Fruit fly (Drosophila melanogaster) whole organism, wandering third instar larva: ENCODE results near the gene GAA1.
A peak's percentile ranks its signal among the peaks of the same experiment; 100 is the strongest.

Experiments used
- Abd-B ChIP-seq: fragments of >200 bp; optimal IDR thresholded peaks from 2 replicates; lab custom pipeline; 2017; ENCODE audit warnings: missing biosample characterization, missing genetic modification characterization
- CG32264 ChIP-seq: fragments of 200-800 bp; sonication (Bioruptor generic); optimal IDR thresholded peaks from 2 replicates; lab custom pipeline; 2016; ENCODE audit warnings: missing biosample characterization, missing genetic modification characterization
- CG9705 ChIP-seq: fragments of 200-800 bp; sonication (Bioruptor generic); optimal IDR thresholded peaks from 2 replicates; lab custom pipeline; 2018; ENCODE audit warnings: missing biosample characterization, mild to moderate bottlenecking, missing genetic modification characterization
- CrebA ChIP-seq: fragments of 200-800 bp; sonication (Bioruptor generic); optimal IDR thresholded peaks from 2 replicates; lab custom pipeline; 2016; ENCODE audit warnings: missing biosample characterization, mild to moderate bottlenecking, missing genetic modification characterization, borderline replicate concordance
- Dfd ChIP-seq: fragments of >200 bp; optimal IDR thresholded peaks from 2 replicates; lab custom pipeline; 2017; ENCODE audit warnings: missing biosample characterization, missing genetic modification characterization
- Dif ChIP-seq: fragments of 200-275, 200-300 bp; sonication (Bioruptor generic); optimal IDR thresholded peaks from 2 replicates; lab custom pipeline; 2018; ENCODE audit warnings: missing biosample characterization, missing genetic modification characterization; ENCODE audit not compliant: partially characterized antibody
- GATAd ChIP-seq: sonication (Bioruptor generic); optimal IDR thresholded peaks from 2 replicates; lab custom pipeline; 2016; ENCODE audit warnings: missing biosample characterization, missing genetic modification characterization
- HLH106 ChIP-seq: fragments of 200-800 bp; optimal IDR thresholded peaks from 3 replicates; lab custom pipeline; 2019; ENCODE audit warnings: missing biosample characterization, mild to moderate bottlenecking, missing genetic modification characterization, moderate library complexity
- Hnf4 ChIP-seq: fragments of 200-800 bp; sonication (Bioruptor generic); optimal IDR thresholded peaks from 2 replicates; lab custom pipeline; 2016; ENCODE audit warnings: missing biosample characterization, mild to moderate bottlenecking, missing genetic modification characterization
- Hr78 ChIP-seq: fragments of >200 bp; optimal IDR thresholded peaks from 2 replicates; lab custom pipeline; 2017; ENCODE audit warnings: missing biosample characterization, missing genetic modification characterization
- Hr83 ChIP-seq: fragments of 200-300 bp; sonication (Bioruptor generic); optimal IDR thresholded peaks from 2 replicates; lab custom pipeline; 2016; ENCODE audit warnings: missing biosample characterization, mild to moderate bottlenecking, missing genetic modification characterization, moderate library complexity; ENCODE audit not compliant: poor library complexity, severe bottlenecking
- Jra ChIP-seq: sonication (Bioruptor generic); optimal IDR thresholded peaks from 2 replicates; lab custom pipeline; 2016; ENCODE audit warnings: missing biosample characterization, missing genetic modification characterization
- Mio ChIP-seq: sonication (Bioruptor generic); optimal IDR thresholded peaks from 2 replicates; lab custom pipeline; 2016; ENCODE audit warnings: missing biosample characterization, missing genetic modification characterization
- Myc ChIP-seq: fragments of >200 bp; optimal IDR thresholded peaks from 2 replicates; lab custom pipeline; 2017
- N ChIP-seq: fragments of >200 bp; optimal IDR thresholded peaks from 2 replicates; lab custom pipeline; 2018; ENCODE audit warnings: missing biosample characterization, missing external identifiers, missing genetic modification characterization
- OdsH ChIP-seq: fragments of 200-800 bp; sonication (Bioruptor generic); optimal IDR thresholded peaks from 2 replicates; lab custom pipeline; 2016; ENCODE audit warnings: missing biosample characterization, mild to moderate bottlenecking, missing genetic modification characterization
- Rel ChIP-seq, 2 experiments: fragments of 200-800 bp; sonication (Bioruptor generic) in 1 of 2; optimal IDR thresholded peaks; 2 replicates in 1 of 2; 3 replicates in 1 of 2; lab custom pipeline; 2016 to 2019; ENCODE audit warnings: mild to moderate bottlenecking in 2 of 2, missing biosample characterization in 2 of 2, missing genetic modification characterization in 2 of 2, moderate library complexity in 1 of 2
- Sp1 ChIP-seq: fragments of 200-800 bp; sonication (Bioruptor generic); optimal IDR thresholded peaks from 3 replicates; lab custom pipeline; 2019; ENCODE audit warnings: missing biosample characterization, mild to moderate bottlenecking, missing genetic modification characterization, moderate library complexity
- Vsx2 ChIP-seq: fragments of 200-300, 225-300 bp; sonication (Bioruptor generic); optimal IDR thresholded peaks from 2 replicates; lab custom pipeline; 2018; ENCODE audit warnings: missing biosample characterization, missing genetic modification characterization; ENCODE audit not compliant: partially characterized antibody
- br ChIP-seq: fragments of 200-800 bp; sonication (Bioruptor generic); optimal IDR thresholded peaks from 2 replicates; lab custom pipeline; 2016; ENCODE audit warnings: missing biosample characterization, missing genetic modification characterization
- brk ChIP-seq: fragments of 200-800 bp; sonication (Bioruptor generic); optimal IDR thresholded peaks from 2 replicates; lab custom pipeline; 2016; ENCODE audit warnings: missing biosample characterization, mild to moderate bottlenecking, missing genetic modification characterization
- dl ChIP-seq, 2 experiments: fragments of 175-275, 200-275 bp in 1 of 2; fragments of 200-275 bp in 1 of 2; sonication (Bioruptor generic); optimal IDR thresholded peaks; lab custom pipeline; 2018; ENCODE audit warnings: mild to moderate bottlenecking in 2 of 2, missing biosample characterization in 2 of 2, missing genetic modification characterization in 2 of 2, moderate library complexity in 2 of 2; ENCODE audit not compliant: partially characterized antibody in 2 of 2, insufficient read depth in 1 of 2
- dmrt93B ChIP-seq: fragments of 200-800 bp; sonication (Bioruptor generic); optimal IDR thresholded peaks from 2 replicates; lab custom pipeline; 2018; ENCODE audit warnings: missing biosample characterization, mild to moderate bottlenecking, missing genetic modification characterization
- dsf ChIP-seq: sonication (Bioruptor generic); optimal IDR thresholded peaks from 2 replicates; lab custom pipeline; 2016; ENCODE audit warnings: missing biosample characterization, missing genetic modification characterization, borderline replicate concordance
- ey ChIP-seq: fragments of 200-800 bp; sonication (Bioruptor generic); optimal IDR thresholded peaks from 2 replicates; lab custom pipeline; 2016; ENCODE audit warnings: missing biosample characterization, missing genetic modification characterization
- foxo ChIP-seq, 2 experiments: fragments of 200-800 bp; sonication (Bioruptor generic); optimal IDR thresholded peaks; 2 replicates in 1 of 2; 3 replicates in 1 of 2; lab custom pipeline; 2016 to 2017; ENCODE audit warnings: missing biosample characterization in 2 of 2, missing genetic modification characterization in 2 of 2
- fru ChIP-seq: fragments of 200-800 bp; sonication (Bioruptor generic); optimal IDR thresholded peaks from 3 replicates; lab custom pipeline; 2016; ENCODE audit warnings: missing biosample characterization, mild to moderate bottlenecking, missing genetic modification characterization
- h ChIP-seq: fragments of 200-800 bp; sonication (Bioruptor generic); optimal IDR thresholded peaks from 3 replicates; lab custom pipeline; 2016; ENCODE audit warnings: missing biosample characterization, mild to moderate bottlenecking, missing genetic modification characterization
- jim ChIP-seq: fragments of 175-275, 200-325 bp; sonication (Bioruptor generic); optimal IDR thresholded peaks from 2 replicates; lab custom pipeline; 2016; ENCODE audit warnings: missing biosample characterization, mild to moderate bottlenecking, missing genetic modification characterization
- lola ChIP-seq: fragments of >200 bp; optimal IDR thresholded peaks from 2 replicates; lab custom pipeline; 2017; ENCODE audit warnings: missing biosample characterization, missing genetic modification characterization
- pan ChIP-seq: fragments of >200 bp; optimal IDR thresholded peaks from 2 replicates; lab custom pipeline; 2017
- psq ChIP-seq: fragments of 200-800 bp; sonication (Bioruptor generic); optimal IDR thresholded peaks from 3 replicates; lab custom pipeline; 2017; ENCODE audit warnings: missing biosample characterization, mild to moderate bottlenecking, missing genetic modification characterization, moderate library complexity
- rgr ChIP-seq: fragments of 200-800 bp; sonication (Bioruptor generic); optimal IDR thresholded peaks from 3 replicates; lab custom pipeline; 2016; ENCODE audit warnings: missing biosample characterization, mild to moderate bottlenecking, missing genetic modification characterization
- sage ChIP-seq: fragments of 200-800 bp; sonication (Bioruptor generic); optimal IDR thresholded peaks from 2 replicates; lab custom pipeline; 2016; ENCODE audit warnings: missing biosample characterization, mild to moderate bottlenecking, missing genetic modification characterization
- sv ChIP-seq: fragments of 200-800 bp; sonication (Bioruptor generic); optimal IDR thresholded peaks from 3 replicates; lab custom pipeline; 2016; ENCODE audit warnings: missing biosample characterization, missing genetic modification characterization
- tai ChIP-seq: sonication (Bioruptor generic); optimal IDR thresholded peaks from 2 replicates; lab custom pipeline; 2016; ENCODE audit warnings: missing biosample characterization, missing genetic modification characterization
- usp ChIP-seq: fragments of >200 bp; optimal IDR thresholded peaks from 2 replicates; lab custom pipeline; 2017; ENCODE audit warnings: missing biosample characterization, missing genetic modification characterization
- woc ChIP-seq: sonication (Bioruptor generic); optimal IDR thresholded peaks from 2 replicates; lab custom pipeline; 2016; ENCODE audit warnings: missing biosample characterization, mild to moderate bottlenecking, missing genetic modification characterization

Gene GAA1

DNA sequence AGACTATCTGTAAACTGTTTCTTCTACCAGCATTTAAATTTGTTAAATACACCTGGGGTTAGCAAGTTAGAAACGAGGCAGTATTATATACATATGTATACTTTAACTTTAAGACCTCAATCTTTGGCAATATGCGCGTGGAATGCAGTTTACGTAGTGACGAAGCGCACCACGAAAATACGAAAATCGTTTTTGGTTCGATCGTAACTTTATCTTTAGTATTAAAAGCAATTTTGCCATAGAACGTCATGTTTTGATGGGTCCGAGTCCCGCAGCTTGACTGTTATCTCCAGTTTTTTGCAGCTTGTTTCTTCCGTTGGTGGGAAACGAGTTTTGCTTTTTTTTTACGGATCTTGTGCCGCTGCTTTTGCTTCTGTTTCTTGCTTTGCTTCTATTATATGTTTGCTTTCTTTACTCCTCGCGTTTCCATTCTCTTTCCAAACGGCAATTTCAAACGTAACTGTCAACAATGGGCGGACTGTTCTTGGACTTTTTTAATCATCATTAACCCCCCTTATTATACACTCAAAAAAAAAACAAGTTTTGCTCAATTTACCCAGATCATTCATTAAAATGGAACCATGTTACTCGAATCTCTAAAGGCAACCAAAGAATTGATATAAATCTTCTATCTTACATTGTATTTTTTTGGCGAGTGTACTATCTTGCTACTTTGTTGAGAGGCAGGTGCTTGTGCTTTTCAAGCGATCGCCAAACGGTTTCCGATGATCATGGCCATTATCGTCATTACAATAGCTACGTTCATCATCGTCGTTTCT lies 18.7 kb upstream of the GAA1 start:
- peak; percentile 85 for TF ChIP-seq h (GFP tag; lab: Kevin White, UChicago)
- peak; percentile 58 for TF ChIP-seq Hnf4 (GFP tag; lab: Kevin White, UChicago)
- no peak for TF ChIP-seq Dif (GFP tag; lab: Kevin White, UChicago)
- TF ChIP-seq N (GFP tag; lab: Kevin White, UChicago) = no peak
- peak; percentile 10 for TF ChIP-seq CG32264 (GFP tag; lab: Kevin White, UChicago)
- no peak for TF ChIP-seq Abd-B (GFP tag; lab: Kevin White, UChicago)
- TF ChIP-seq CG9705 = peak; percentile 3
- TF ChIP-seq brk (GFP tag; lab: Kevin White, UChicago) = peak; percentile 46
- peak; percentile 79 for TF ChIP-seq rgr (GFP tag; lab: Kevin White, UChicago)
- TF ChIP-seq psq (GFP tag; lab: Kevin White, UChicago) = peak; percentile 84
- TF ChIP-seq Hr83 (GFP tag; lab: Kevin White, UChicago) = no peak
- TF ChIP-seq fru (GFP tag; lab: Kevin White, UChicago) = peak; percentile 57
- TF ChIP-seq Rel (GFP tag; optimal IDR thresholded peaks at IDR 0.05; lab: Kevin White, UChicago) = no peak
- no peak for TF ChIP-seq Rel (tag; optimal IDR thresholded peaks at IDR 0.05; lab: Kevin White, UChicago)
- TF ChIP-seq CrebA (GFP tag; lab: Kevin White, UChicago) = peak; percentile 8
- peak; percentile 71 for TF ChIP-seq ey
- peak; percentile 59 for TF ChIP-seq woc (GFP tag; lab: Kevin White, UChicago)
- peak; percentile 63 to 71 for TF ChIP-seq foxo (GFP tag; optimal IDR thresholded peaks at IDR 0.05; lab: Kevin White, UChicago)
- TF ChIP-seq br (GFP tag; lab: Kevin White, UChicago) = peak; percentile 67
- peak; percentile 49 for TF ChIP-seq tai (GFP tag; lab: Kevin White, UChicago)
- TF ChIP-seq Jra (GFP tag; lab: Kevin White, UChicago) = no peak
- TF ChIP-seq HLH106 (tag; lab: Kevin White, UChicago) = peak; percentile 49
- peak; percentile 65 for TF ChIP-seq OdsH (GFP tag; lab: Kevin White, UChicago)
- TF ChIP-seq Sp1 (GFP tag; lab: Kevin White, UChicago) = peak; percentile 29

DNA sequence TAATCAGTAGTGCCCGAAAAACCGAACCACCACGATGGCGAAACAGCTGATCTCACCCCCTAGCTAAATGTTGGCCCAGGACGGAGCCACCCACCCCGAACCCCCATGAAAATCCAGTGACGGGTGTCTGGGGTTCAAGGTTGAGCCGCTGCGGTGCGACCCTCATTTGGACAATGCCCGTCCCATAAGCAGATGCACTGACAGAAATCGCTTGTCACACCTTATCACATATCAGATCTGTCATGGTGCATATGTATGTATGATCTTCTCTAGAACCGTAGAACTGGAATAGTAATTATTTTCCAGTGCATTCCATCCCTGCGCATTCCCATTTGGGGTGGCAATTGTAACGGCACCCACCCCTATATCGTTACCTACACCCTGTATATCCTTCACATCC lies 15.8 kb upstream of the GAA1 start:
- no peak for TF ChIP-seq Hr83 (GFP tag; lab: Kevin White, UChicago)
- no peak for TF ChIP-seq br (GFP tag; lab: Kevin White, UChicago)
- TF ChIP-seq CG32264 (GFP tag; lab: Kevin White, UChicago) = no peak
- no peak for TF ChIP-seq dmrt93B (GFP tag; lab: Kevin White, UChicago)
- no peak for TF ChIP-seq Rel (GFP tag; optimal IDR thresholded peaks at IDR 0.05; lab: Kevin White, UChicago)
- no peak for TF ChIP-seq Rel (tag; optimal IDR thresholded peaks at IDR 0.05; lab: Kevin White, UChicago)
- TF ChIP-seq sage (GFP tag; lab: Kevin White, UChicago) = no peak
- TF ChIP-seq Hr78 (GFP tag; lab: Kevin White, UChicago) = no peak
- no peak for TF ChIP-seq N (GFP tag; lab: Kevin White, UChicago)
- TF ChIP-seq Abd-B (GFP tag; lab: Kevin White, UChicago) = no peak
- TF ChIP-seq ey = peak; percentile 47
- TF ChIP-seq Dif (GFP tag; lab: Kevin White, UChicago) = no peak
- TF ChIP-seq fru (GFP tag; lab: Kevin White, UChicago) = peak; percentile 51
- TF ChIP-seq woc (GFP tag; lab: Kevin White, UChicago) = peak; percentile 49
- TF ChIP-seq lola = no peak
- TF ChIP-seq HLH106 (tag; lab: Kevin White, UChicago) = peak; percentile 17
- TF ChIP-seq usp (GFP tag; lab: Kevin White, UChicago) = no peak
- no peak for TF ChIP-seq dsf (GFP tag; lab: Kevin White, UChicago)
- no peak for TF ChIP-seq CG9705
- no peak for TF ChIP-seq sv (GFP tag; lab: Kevin White, UChicago)
- no peak for TF ChIP-seq jim
- no peak for TF ChIP-seq GATAd (GFP tag; lab: Kevin White, UChicago)
- TF ChIP-seq CrebA (GFP tag; lab: Kevin White, UChicago) = no peak
- TF ChIP-seq Myc (lab: Kevin White, UChicago) = no peak
- peak; percentile 29 for TF ChIP-seq Hnf4 (GFP tag; lab: Kevin White, UChicago)
- no peak for TF ChIP-seq Vsx2 (GFP tag; lab: Kevin White, UChicago)
- no peak for TF ChIP-seq Dfd (GFP tag; lab: Kevin White, UChicago)
- TF ChIP-seq foxo (GFP tag; optimal IDR thresholded peaks at IDR 0.05; lab: Kevin White, UChicago) = peak in 1 of 2 experiments; percentile 49
- peak; percentile 46 for TF ChIP-seq rgr (GFP tag; lab: Kevin White, UChicago)
- peak; percentile 18 for TF ChIP-seq h (GFP tag; lab: Kevin White, UChicago)
- TF ChIP-seq Sp1 (GFP tag; lab: Kevin White, UChicago) = peak; percentile 14
- no peak for TF ChIP-seq Jra (GFP tag; lab: Kevin White, UChicago)
- peak; percentile 20 for TF ChIP-seq OdsH (GFP tag; lab: Kevin White, UChicago)
- no peak for TF ChIP-seq brk (GFP tag; lab: Kevin White, UChicago)
- no peak for TF ChIP-seq Mio (GFP tag; lab: Kevin White, UChicago)
- no peak for TF ChIP-seq dl (GFP tag; optimal IDR thresholded peaks at IDR 0.05; lab: Kevin White, UChicago; ENCODE audit: insufficient read depth in 1 of 2, partially characterized antibody in 2 of 2)
- TF ChIP-seq psq (GFP tag; lab: Kevin White, UChicago) = no peak
- TF ChIP-seq tai (GFP tag; lab: Kevin White, UChicago) = no peak
- TF ChIP-seq pan = no peak
